Worm (Caenorhabditis elegans) whole organism, L2 larva: Measurements from ENCODE around the gene grd-11.

Experiments
- C34F6.9 ChIP-seq: fragments of 150-350 bp; optimal IDR thresholded peaks from 2 replicates; lab custom pipeline; 2014; ENCODE audit warnings: missing biosample characterization, missing genetic modification characterization
- R02D3.7 ChIP-seq: fragments of 150-350 bp; optimal IDR thresholded peaks from 2 replicates; lab custom pipeline; 2014; ENCODE audit warnings: missing biosample characterization, missing genetic modification characterization
- ZK546.5 ChIP-seq: sonication (generic microtip); optimal IDR thresholded peaks from 2 replicates; lab custom pipeline; 2017; ENCODE audit warnings: missing biosample characterization, missing genetic modification characterization
- alr-1 ChIP-seq: fragments of 150-350 bp; optimal IDR thresholded peaks from 2 replicates; lab custom pipeline; 2014; ENCODE audit warnings: missing biosample characterization, missing genetic modification characterization
- aly-2 ChIP-seq: fragments of 150-350 bp; optimal IDR thresholded peaks from 2 replicates; lab custom pipeline; 2014; ENCODE audit warnings: missing biosample characterization, missing genetic modification characterization
- ama-1 ChIP-seq: fragments of 150-350 bp; optimal IDR thresholded peaks from 2 replicates; lab custom pipeline; 2018; ENCODE audit warnings: inconsistent platforms
- blmp-1 ChIP-seq: sonication (generic microtip); optimal IDR thresholded peaks from 2 replicates; lab custom pipeline; 2017; ENCODE audit warnings: missing genetic modification characterization, mild to moderate bottlenecking, missing compliant biosample characterization, antibody characterized with exemption, moderate library complexity; ENCODE audit not compliant: insufficient read depth
- ceh-16 ChIP-seq: fragments of 150-350 bp; optimal IDR thresholded peaks from 2 replicates; lab custom pipeline; 2014; ENCODE audit warnings: missing biosample characterization, missing genetic modification characterization
- ceh-82 ChIP-seq: fragments of 150-350 bp; optimal IDR thresholded peaks from 2 replicates; lab custom pipeline; 2014; ENCODE audit warnings: missing biosample characterization, missing genetic modification characterization
- crh-2 ChIP-seq: sonication (generic microtip); optimal IDR thresholded peaks from 2 replicates; lab custom pipeline; 2017; ENCODE audit warnings: missing biosample characterization, missing genetic modification characterization
- dmd-4 ChIP-seq: sonication (generic microtip); optimal IDR thresholded peaks from 2 replicates; lab custom pipeline; 2017; ENCODE audit warnings: missing biosample characterization, missing genetic modification characterization
- egl-27 ChIP-seq: sonication (generic microtip); optimal IDR thresholded peaks from 3 replicates; lab custom pipeline; 2017; ENCODE audit warnings: missing biosample characterization, missing genetic modification reagents, missing genetic modification characterization
- elt-1 ChIP-seq: fragments of 150-350 bp; optimal IDR thresholded peaks from 2 replicates; lab custom pipeline; 2014; ENCODE audit warnings: missing biosample characterization, missing genetic modification characterization
- fos-1 ChIP-seq: fragments of 150-350 bp; optimal IDR thresholded peaks from 2 replicates; lab custom pipeline; 2014; ENCODE audit warnings: missing biosample characterization, missing genetic modification characterization
- lin-11 ChIP-seq: fragments of 150-350 bp; sonication (generic microtip); optimal IDR thresholded peaks from 2 replicates; lab custom pipeline; 2014; ENCODE audit warnings: missing biosample characterization, missing genetic modification characterization, inconsistent platforms, mixed read lengths
- lin-13 ChIP-seq: fragments of 150-350 bp; optimal IDR thresholded peaks from 2 replicates; lab custom pipeline; 2014; ENCODE audit warnings: missing biosample characterization, missing genetic modification reagents, missing genetic modification characterization
- lin-39 ChIP-seq: fragments of 150-350 bp; optimal IDR thresholded peaks from 2 replicates; lab custom pipeline; 2014; ENCODE audit warnings: missing biosample characterization, missing genetic modification reagents, missing genetic modification characterization
- lsy-2 ChIP-seq, 2 experiments: fragments of 150-350 bp in 1 of 2; sonication (generic microtip) in 1 of 2; optimal IDR thresholded peaks; 2 replicates each; lab custom pipeline; 2014 to 2017; ENCODE audit warnings: missing biosample characterization in 2 of 2, missing genetic modification characterization in 2 of 2
- mbf-1 ChIP-seq: sonication (generic microtip); optimal IDR thresholded peaks from 2 replicates; lab custom pipeline; 2017; ENCODE audit warnings: missing biosample characterization, missing genetic modification characterization
- nhr-11 ChIP-seq: fragments of 150-350 bp; optimal IDR thresholded peaks from 2 replicates; lab custom pipeline; 2014; ENCODE audit warnings: missing biosample characterization, missing genetic modification characterization
- nhr-12 ChIP-seq: fragments of 150-350 bp; optimal IDR thresholded peaks from 2 replicates; lab custom pipeline; 2014; ENCODE audit warnings: missing biosample characterization, missing genetic modification characterization
- nhr-129 ChIP-seq: fragments of 150-350 bp; optimal IDR thresholded peaks from 2 replicates; lab custom pipeline; 2014; ENCODE audit warnings: missing biosample characterization, missing genetic modification characterization
- nhr-21 ChIP-seq: fragments of 150-350 bp; optimal IDR thresholded peaks from 2 replicates; lab custom pipeline; 2014; ENCODE audit warnings: missing biosample characterization, missing genetic modification characterization
- nhr-23 ChIP-seq: fragments of 150-350 bp; optimal IDR thresholded peaks from 2 replicates; lab custom pipeline; 2014; ENCODE audit warnings: missing biosample characterization, missing genetic modification reagents, missing genetic modification characterization
- nhr-237 ChIP-seq: fragments of 150-350 bp; optimal IDR thresholded peaks from 2 replicates; lab custom pipeline; 2014; ENCODE audit warnings: missing biosample characterization, missing genetic modification characterization
- nhr-25 ChIP-seq: fragments of 150-350 bp; sonication (generic microtip); optimal IDR thresholded peaks from 3 replicates; lab custom pipeline; 2014; ENCODE audit warnings: missing biosample characterization, missing genetic modification characterization
- nhr-6 ChIP-seq: fragments of 150-350 bp; optimal IDR thresholded peaks from 2 replicates; lab custom pipeline; 2014; ENCODE audit warnings: missing biosample characterization, missing genetic modification characterization
- nhr-77 ChIP-seq: fragments of 150-350 bp; optimal IDR thresholded peaks from 2 replicates; lab custom pipeline; 2014; ENCODE audit warnings: missing biosample characterization, missing genetic modification characterization
- peb-1 ChIP-seq: fragments of 150-350 bp; optimal IDR thresholded peaks from 2 replicates; lab custom pipeline; 2014; ENCODE audit warnings: missing biosample characterization, missing genetic modification characterization
- sem-4 ChIP-seq: fragments of 150-350 bp; optimal IDR thresholded peaks from 2 replicates; lab custom pipeline; 2014; ENCODE audit warnings: missing biosample characterization, missing genetic modification reagents, missing genetic modification characterization
- sma-3 ChIP-seq: sonication (generic microtip); optimal IDR thresholded peaks from 2 replicates; lab custom pipeline; 2016; ENCODE audit warnings: missing genetic modification reagents, missing genetic modification characterization, missing compliant biosample characterization
- sma-9 ChIP-seq, 2 experiments: fragments of 150-350 bp in 1 of 2; sonication (generic microtip) in 1 of 2; optimal IDR thresholded peaks; 2 replicates each; lab custom pipeline; 2014 to 2016; ENCODE audit warnings: missing genetic modification characterization in 2 of 2, mild to moderate bottlenecking in 1 of 2, missing biosample characterization in 1 of 2, missing compliant biosample characterization in 1 of 2, missing genetic modification reagents in 1 of 2, moderate library complexity in 1 of 2
- snpc-4 ChIP-seq: fragments of 150-350 bp; optimal IDR thresholded peaks from 2 replicates; lab custom pipeline; 2014; ENCODE audit warnings: missing biosample characterization, missing genetic modification characterization
- unc-39 ChIP-seq: fragments of 150-350 bp; optimal IDR thresholded peaks from 2 replicates; lab custom pipeline; 2014; ENCODE audit warnings: missing biosample characterization, missing genetic modification characterization
- unc-55 ChIP-seq: fragments of 150-350 bp; sonication (generic microtip); optimal IDR thresholded peaks from 3 replicates; lab custom pipeline; 2014; ENCODE audit warnings: missing biosample characterization, missing genetic modification reagents, missing genetic modification characterization
- zag-1 ChIP-seq: fragments of 150-350 bp; optimal IDR thresholded peaks from 2 replicates; lab custom pipeline; 2014; ENCODE audit warnings: missing biosample characterization, missing genetic modification characterization
- ztf-1 ChIP-seq: fragments of 200-800 bp; sonication (Bioruptor generic); conservative IDR thresholded peaks from 2 replicates; pipeline ENCODE4 v1.3.6; 2022; ENCODE audit warnings: missing genetic modification characterization, missing compliant biosample characterization
- ztf-11 ChIP-seq: sonication (generic microtip); optimal IDR thresholded peaks from 2 replicates; lab custom pipeline; 2017; ENCODE audit warnings: missing biosample characterization, missing genetic modification characterization
- ztf-4 ChIP-seq: fragments of 150-350 bp; optimal IDR thresholded peaks from 2 replicates; lab custom pipeline; 2014; ENCODE audit warnings: missing biosample characterization, missing genetic modification characterization

The grd-11 gene

ce11 chrV:20325417-20325816 lies 31.2 kb upstream of the grd-11 start, which contains the start of gene Y38H6A.1:
TSS of gene Y38H6A.1 (plus strand) at chrV:20325717.
- no peak for TF ChIP-seq ztf-4
- no peak for TF ChIP-seq lin-13 (GFP tag; lab: Kevin White, UChicago)
- TF ChIP-seq nhr-21 (tag; lab: Kevin White, UChicago) = no peak
- no peak for TF ChIP-seq aly-2 (tag; lab: Kevin White, UChicago)
- TF ChIP-seq nhr-77 = no peak

ce11 chrV:20335264-20335663 lies 21.3 kb upstream of the grd-11 start, which contains the start of gene Y38H6A.5:
TSS of gene Y38H6A.5 (minus strand) at chrV:20335364.
- TF ChIP-seq lsy-2 (tag; optimal IDR thresholded peaks at IDR 0.05; lab: Kevin White, UChicago) (no peak), lin-13 (GFP tag; lab: Kevin White, UChicago) (no peak), nhr-6 (tag; lab: Kevin White, UChicago) (no peak)

ce11 chrV:20338020-20338419 lies 18.6 kb upstream of the grd-11 start:
- no peak for TF ChIP-seq nhr-25 (tag; lab: Kevin White, UChicago)
- TF ChIP-seq alr-1 (tag; lab: Kevin White, UChicago) = no peak
- TF ChIP-seq ztf-1 = no peak
- TF ChIP-seq lin-11 (tag; lab: Kevin White, UChicago) = no peak
- no peak for TF ChIP-seq peb-1 (tag; lab: Kevin White, UChicago)
- TF ChIP-seq dmd-4 (tag; lab: Kevin White, UChicago) = no peak
- TF ChIP-seq nhr-11 = no peak
- no peak for TF ChIP-seq snpc-4 (tag; lab: Kevin White, UChicago)
- no peak for TF ChIP-seq R02D3.7
- TF ChIP-seq unc-55 = no peak
- TF ChIP-seq nhr-77 = no peak
- no peak for TF ChIP-seq fos-1 (tag; lab: Kevin White, UChicago)
- no peak for TF ChIP-seq ama-1
- no peak for TF ChIP-seq ztf-11 (tag; lab: Kevin White, UChicago)

ce11 chrV:20338870-20339269 lies 17.7 kb upstream of the grd-11 start:
- TF ChIP-seq nhr-6 (tag; lab: Kevin White, UChicago) (no peak), R02D3.7 (no peak), nhr-237 (no peak), nhr-129 (tag; lab: Kevin White, UChicago) (no peak), C34F6.9 (tag; lab: Kevin White, UChicago) (no peak), sma-3 (GFP tag; lab: Kevin White, UChicago) (no peak), nhr-23 (tag; lab: Kevin White, UChicago) (no peak), ztf-4 (no peak), egl-27 (tag; lab: Kevin White, UChicago) (no peak), lin-13 (GFP tag; lab: Kevin White, UChicago) (no peak), lsy-2 (tag; optimal IDR thresholded peaks at IDR 0.05; lab: Kevin White, UChicago) (no peak), nhr-12 (tag; lab: Kevin White, UChicago) (no peak), blmp-1 (tag; lab: Kevin White, UChicago) (no peak), elt-1 (tag; lab: Kevin White, UChicago) (no peak), snpc-4 (tag; lab: Kevin White, UChicago) (no peak), ztf-1 (no peak)

- TF ChIP-seq nhr-12 (tag; lab: Kevin White, UChicago) (no peak), dmd-4 (tag; lab: Kevin White, UChicago) (no peak)
- TF ChIP-seq, all 48 proteins: peak for 0
Observed at ce11 chrV:20344889-20345288, 11.7 kb upstream of the grd-11 start, which contains the start of gene Y38H6A.3. TSS of gene Y38H6A.3 (plus strand) at chrV:20345189.

- TF ChIP-seq aly-2 (tag; lab: Kevin White, UChicago) = no peak
- TF ChIP-seq mbf-1 (tag; lab: Kevin White, UChicago) = no peak
- TF ChIP-seq C34F6.9 (tag; lab: Kevin White, UChicago) = no peak
- TF ChIP-seq lin-13 (GFP tag; lab: Kevin White, UChicago) = no peak
- no peak for TF ChIP-seq ceh-82
- TF ChIP-seq ztf-4 = no peak
- TF ChIP-seq unc-39 (tag; lab: Kevin White, UChicago) = no peak
- no peak for TF ChIP-seq nhr-25 (tag; lab: Kevin White, UChicago)
- no peak for TF ChIP-seq sma-9 (GFP tag; optimal IDR thresholded peaks at IDR 0.05; lab: Kevin White, UChicago)
- TF ChIP-seq sma-9 (tag; optimal IDR thresholded peaks at IDR 0.05; lab: Kevin White, UChicago) = no peak
- no peak for TF ChIP-seq crh-2
- TF ChIP-seq sem-4 (tag; lab: Kevin White, UChicago) = no peak
- no peak for TF ChIP-seq ceh-16 (tag; lab: Kevin White, UChicago)
- no peak for TF ChIP-seq peb-1 (tag; lab: Kevin White, UChicago)
- TF ChIP-seq ZK546.5 (tag; lab: Kevin White, UChicago) = no peak
- TF ChIP-seq fos-1 (tag; lab: Kevin White, UChicago) = no peak
- no peak for TF ChIP-seq nhr-11
- no peak for TF ChIP-seq zag-1 (tag; lab: Kevin White, UChicago)
- no peak for TF ChIP-seq nhr-12 (tag; lab: Kevin White, UChicago)
- TF ChIP-seq lin-39 (tag; lab: Kevin White, UChicago) = no peak
Observed at ce11 chrV:20347625-20348024, 8.9 kb upstream of the grd-11 start.
